Fruit fly (Drosophila melanogaster): ENCODE data around the gene Prx2.

Gene Prx2

DNA sequence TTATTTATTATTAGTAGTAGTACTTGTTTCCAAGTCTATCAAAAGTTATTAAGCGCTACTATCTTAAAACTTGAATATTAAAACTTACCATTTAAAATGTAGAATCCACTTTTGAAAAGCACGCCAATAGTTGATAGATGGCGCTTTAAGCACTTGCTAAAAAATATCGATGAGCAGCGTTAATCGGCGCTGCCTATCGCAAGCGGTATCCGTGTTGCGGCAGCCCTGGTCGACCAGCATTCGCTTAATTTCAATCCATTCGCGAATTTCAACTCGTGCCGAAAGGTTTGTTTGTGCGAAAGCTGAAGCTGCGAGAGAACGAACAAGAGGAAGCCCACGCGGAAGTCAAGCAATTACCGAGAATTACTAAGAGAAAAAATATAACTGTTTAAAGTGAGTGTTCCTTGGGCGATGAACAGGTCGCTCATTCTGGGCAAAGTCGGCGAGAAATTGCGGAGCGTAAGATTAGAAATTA, at the start of gene Prx2:
Prx2 (plus strand) TSS at position 253 of the 475 bp plus-strand sequence.
- TF ChIP-seq noc (tag; optimal IDR thresholded peaks at IDR 0.05), result peak; percentile 26

DNA sequence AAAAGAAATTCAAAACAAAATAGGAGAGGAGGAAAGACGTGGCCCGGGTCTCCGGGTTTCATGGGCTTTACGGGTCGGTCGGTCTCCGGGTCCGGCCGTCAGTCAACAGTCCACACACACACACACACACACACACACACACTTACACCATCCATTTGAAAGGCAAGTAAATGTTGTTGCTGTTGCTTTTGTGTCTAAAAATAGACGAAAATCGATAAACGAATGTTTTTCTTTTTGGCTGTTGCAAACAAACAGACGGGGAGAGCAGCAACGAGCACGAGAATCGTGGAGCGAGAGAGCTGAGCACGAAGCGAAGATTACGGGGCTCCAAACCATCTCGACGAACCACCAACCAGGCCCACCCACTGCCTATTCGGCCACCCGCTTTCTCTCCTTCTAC, 49.4 kb upstream of the Prx2 start:
- TF ChIP-seq noc (tag; optimal IDR thresholded peaks at IDR 0.05), result no peak

DNA sequence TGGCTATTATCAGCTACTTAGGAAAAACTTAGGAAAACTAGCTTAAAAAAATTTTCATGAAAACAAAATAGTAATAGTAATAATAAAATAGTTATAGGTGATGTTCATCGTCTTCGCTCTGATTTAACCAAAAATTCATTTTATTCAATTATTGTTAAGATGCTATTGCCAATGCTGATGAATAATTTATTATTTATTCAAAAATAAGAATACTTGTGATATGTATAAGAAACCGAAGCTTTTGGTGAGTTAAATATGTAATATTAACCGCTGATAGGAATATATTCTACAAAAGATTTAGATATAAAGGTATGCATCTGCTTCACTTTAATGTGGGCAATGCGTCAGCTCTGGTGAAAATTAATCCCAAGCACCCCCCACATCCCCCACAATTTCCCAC, 48.9 kb upstream of the Prx2 start:
- no peak for TF ChIP-seq noc (tag; optimal IDR thresholded peaks at IDR 0.05)

DNA sequence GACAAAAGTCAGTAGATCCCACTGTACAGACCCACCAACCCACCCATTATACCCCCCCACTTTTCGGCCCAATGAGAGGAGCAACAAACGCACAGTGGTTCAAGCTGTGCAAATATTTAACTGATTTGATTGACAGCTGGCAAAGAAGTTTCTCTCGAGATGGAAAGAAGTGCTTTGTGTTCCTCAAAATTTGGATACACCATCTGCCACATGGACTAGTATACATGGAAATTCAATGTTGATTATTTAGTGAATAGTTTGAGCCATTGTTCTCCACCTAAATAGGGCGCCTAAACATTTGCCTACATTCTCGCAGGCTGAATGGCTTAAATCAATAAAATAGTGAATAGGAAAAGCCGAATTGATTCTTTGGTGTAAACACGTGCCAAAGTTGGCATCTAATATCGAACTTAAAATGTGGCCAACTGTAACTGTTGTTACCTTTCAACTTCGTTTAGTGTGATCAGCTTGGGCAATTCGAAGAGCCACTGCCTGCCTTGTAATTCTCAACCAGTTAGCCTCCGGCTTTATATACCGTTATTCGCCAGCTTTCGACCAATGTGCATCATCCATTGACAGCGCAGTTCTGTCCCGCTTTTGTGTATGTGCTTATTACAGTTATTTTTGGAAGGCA, 48.3 kb upstream of the Prx2 start:
- peak; percentile 1 for TF ChIP-seq noc (tag; optimal IDR thresholded peaks at IDR 0.05)

DNA sequence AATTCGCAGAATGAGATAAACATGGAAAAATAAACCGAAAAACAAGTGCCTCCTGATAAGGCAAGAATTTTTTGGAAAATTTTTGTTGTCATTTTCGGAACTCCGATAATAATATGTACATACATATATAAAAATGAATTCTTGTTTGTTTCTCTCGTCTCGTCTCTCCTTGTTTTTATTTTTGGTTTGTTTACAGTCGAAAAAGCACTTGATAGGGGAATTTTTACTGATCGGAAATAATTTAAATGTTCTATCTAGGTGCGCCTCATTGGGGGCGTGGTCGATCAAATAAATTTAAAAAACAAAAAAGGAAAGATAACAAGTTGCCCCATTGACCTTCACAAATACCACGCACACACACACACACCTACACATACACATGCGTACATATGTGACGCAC, 46.9 kb upstream of the Prx2 start:
- no peak for TF ChIP-seq noc (tag; optimal IDR thresholded peaks at IDR 0.05)

DNA sequence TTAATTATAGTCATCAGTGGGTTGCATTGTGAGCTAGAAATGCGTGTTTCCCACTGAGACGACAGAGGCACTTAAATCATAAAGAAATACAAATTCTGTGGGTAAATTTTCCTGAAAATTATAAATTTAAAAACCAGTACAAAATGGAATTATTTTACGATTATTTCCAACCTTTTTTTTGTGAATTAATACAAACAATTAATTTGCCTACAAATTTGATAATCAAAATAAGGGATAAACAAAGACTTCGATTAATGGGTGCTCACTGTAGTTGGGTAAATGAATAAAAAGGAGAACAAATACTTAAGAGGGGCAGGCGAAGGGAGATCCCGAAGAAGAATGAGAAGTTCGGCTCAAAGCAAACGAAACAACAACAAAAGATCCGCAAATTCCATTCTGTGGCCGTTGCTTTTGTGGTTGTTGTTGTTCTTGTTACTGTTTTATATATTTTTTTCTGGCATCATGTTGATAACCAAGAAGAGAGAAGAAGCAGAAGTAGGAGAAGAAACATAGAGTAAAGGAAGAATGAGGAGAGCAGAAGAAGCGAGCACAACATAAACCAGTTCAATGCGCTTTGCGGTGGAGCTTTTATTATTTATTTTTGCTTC, 45.6 kb upstream of the Prx2 start:
- TF ChIP-seq noc (tag; optimal IDR thresholded peaks at IDR 0.05), result peak; percentile 40

DNA sequence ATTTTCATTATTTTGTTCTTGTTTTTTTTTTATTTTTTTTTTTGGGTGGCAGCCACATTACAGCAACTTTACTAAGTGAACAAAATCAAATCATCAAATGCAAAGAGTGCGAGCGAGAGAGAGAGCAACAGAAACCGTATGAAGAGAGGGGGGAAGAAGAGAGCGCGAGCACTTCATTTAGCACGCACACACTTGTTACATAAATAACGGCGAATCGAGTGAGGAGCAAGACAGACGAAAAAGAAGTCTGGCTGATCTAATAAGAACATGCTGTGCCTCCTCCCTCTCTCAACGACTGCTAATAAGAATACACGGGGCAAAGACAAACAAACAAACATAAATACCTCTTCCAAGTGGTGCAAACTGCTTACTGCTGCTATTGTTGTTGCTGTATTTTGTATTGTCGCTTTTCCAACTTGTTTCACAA, 45.1 kb upstream of the Prx2 start:
- no peak for TF ChIP-seq noc (tag; optimal IDR thresholded peaks at IDR 0.05)

DNA sequence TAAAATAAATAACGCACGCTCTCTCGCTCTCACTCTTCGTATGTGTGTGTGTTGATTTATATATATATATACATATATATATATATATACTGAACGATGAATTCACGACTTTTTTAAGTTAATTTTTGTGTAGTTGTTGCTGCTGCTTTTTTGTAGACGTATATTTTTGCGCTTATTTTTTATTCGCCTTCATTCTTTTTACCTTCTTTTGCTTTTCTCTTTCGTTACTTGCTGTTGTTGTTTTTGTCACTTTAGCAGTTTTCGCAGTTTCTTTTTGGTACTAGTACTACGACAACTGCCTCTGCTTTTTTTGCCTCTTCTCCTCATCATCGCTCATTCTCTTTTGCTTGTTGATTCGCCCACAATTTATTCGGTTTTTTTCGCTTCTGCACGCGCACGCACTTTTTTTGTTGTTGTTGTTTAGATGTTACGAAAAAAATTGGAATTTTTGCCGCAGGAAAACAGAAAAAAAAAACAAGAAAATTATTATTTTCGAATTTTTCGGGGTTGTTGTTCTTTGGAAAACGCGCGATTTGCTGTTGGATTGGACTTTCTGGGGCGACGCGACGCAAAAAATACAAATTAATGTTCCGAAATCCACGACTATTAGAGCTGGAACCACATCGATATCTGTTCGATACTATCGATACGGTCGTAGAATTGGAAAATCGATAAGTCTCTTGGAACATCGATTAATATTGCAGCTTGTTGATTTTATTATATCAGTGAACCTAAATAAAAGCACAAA, 44.4 kb upstream of the Prx2 start, which contains the start of the genes HDAC4 and CG15743:
HDAC4 (minus strand) TSS at position 632 of the 748 bp plus-strand sequence.
CG15743 (plus strand) TSS at position 707 of the 748 bp plus-strand sequence.
- TF ChIP-seq noc (tag; optimal IDR thresholded peaks at IDR 0.05), result no peak

DNA sequence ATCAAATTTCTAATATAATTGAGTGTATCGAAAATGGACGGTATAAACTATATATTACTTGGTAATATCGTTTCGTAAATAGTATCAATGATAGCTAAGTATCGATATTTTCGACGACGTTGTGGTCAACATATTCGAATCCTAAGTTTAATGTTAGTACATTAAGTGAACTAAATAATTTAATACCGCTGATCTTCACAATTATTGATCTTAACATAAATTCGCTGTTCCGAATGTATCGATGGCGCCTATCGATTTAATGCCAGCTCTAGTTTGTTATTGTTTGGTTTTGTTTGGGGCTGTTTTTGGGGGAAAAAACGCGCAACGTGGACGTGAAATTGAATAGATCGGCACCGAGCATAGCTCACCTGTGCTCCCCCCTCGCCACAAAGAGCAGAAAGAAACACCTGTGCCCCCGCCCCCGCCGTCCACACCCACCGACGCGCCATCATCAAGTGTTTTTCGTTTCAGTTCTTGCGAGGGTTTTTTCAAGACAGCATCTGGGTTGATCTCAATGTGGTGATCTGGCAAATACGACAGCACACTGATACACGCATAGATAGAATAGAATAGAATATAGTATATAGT, 43.8 kb upstream of the Prx2 start:
- TF ChIP-seq noc (tag; optimal IDR thresholded peaks at IDR 0.05), result no peak

DNA sequence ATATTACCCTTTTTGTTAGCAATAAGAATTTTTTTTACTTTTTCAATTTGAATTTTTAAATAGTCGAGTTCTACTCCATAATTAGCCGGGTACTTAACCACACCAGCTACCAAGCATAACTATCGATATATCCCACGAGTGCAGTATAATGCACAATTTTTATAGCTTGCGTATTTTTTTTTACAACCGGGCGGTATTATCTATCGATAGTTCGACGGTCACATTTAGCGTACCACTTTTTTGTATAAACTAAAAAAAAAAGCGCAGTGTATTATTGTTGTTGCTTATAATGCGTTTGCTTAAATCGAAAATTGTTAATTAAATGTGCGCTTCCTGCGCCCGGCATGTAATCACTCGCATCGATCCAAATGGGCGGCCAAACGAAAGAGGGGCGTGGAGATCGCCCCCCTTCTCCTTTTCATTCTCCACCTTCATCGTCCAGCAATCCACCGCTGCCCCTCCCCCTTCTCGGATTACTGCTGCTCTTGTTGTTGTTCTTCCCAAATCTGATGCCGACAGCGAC, 41.7 kb upstream of the Prx2 start, which contains the start of gene Remo:
Remo (plus strand) TSS at position 198 of the 523 bp plus-strand sequence.
- no peak for TF ChIP-seq noc (tag; optimal IDR thresholded peaks at IDR 0.05)

DNA sequence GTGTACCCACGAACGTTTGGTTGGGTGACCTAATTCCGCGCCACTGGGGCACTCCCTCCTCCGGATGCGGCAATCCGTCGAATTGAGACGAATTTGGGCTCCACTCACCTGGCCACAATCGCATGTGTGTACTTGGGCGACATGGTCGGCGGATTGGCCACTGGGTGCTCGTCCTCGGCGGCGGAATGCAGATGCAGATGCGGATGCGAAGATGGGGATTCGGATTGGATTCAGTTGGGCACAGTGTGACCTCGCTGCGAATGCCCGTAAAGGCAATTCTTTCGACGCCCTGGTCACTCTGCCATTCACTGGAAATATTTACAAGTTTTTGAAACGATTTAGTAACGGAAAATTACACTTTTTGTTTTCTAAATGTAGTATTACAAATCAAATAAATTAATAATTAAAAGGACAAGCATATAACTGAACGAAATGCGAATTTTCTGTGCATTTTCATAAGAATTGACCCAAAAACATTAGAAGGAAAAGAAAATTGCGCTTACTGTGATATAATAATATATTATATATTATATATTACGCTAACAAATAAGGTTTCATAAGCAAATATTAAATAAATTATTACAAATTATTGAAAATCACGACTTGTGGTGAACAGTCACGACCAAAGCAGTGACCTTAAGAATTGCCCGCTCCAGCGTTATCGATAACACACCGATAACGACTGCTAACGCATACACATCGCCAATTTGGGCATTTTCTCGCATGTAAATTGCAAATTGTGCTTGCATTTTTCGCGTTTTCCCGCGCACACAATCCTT, 33.0 kb upstream of the Prx2 start, which contains the start of gene CG1622:
CG1622 (plus strand) TSS at position 678 of the 779 bp plus-strand sequence.
- TF ChIP-seq noc (tag; optimal IDR thresholded peaks at IDR 0.05), result no peak

DNA sequence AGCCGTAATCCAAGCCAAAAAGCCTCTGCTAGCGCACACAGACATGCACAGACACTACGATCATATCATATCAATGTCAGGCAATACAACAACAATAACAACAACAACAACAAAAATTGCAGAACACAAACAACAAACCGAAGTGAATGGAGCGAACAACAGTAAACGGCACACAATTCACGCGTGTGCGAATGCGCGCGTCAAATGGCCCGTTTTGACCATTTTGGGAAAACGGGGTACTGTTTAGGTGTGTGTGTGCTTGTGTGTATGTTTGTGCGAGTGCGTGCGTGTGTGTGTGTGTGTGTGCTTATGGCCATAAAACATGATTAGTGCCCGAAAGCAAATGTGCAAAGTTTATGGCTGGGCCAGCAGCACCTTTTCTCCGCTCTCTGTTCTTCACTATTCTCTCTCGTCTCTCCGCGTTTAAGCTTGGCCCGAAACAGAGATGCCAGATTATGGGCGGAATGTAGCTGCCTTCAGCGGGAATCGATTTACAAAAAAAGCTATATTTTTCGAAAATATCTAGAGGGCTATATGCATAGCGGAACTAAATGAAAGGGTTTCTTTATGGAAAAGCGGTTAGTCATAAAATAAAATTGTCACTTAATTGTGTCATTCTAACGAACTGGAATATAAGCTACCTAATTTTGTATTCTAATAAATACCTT, 28.7 kb upstream of the Prx2 start:
- no peak for TF ChIP-seq noc (tag; optimal IDR thresholded peaks at IDR 0.05)

DNA sequence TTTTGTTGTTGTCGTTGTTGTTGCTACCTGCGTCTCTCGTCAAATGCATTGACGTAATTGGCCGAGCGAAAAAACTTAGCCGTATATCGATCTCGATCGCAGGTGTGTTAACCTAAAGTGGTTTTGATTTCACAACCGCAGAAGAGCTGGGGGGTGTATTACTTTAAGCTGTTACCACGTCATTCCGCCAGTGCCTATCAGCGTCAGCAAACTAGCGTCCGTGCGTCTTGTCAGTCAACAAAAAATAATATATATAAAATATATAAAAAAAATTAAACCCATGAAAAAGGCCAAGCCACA, 27.4 kb upstream of the Prx2 start, which contains the start of gene CG1764:
CG1764 (minus strand) TSS at position 101 of the 300 bp plus-strand sequence.
- TF ChIP-seq noc (tag; optimal IDR thresholded peaks at IDR 0.05), result no peak

Data from whole organism, larva.